Worm (Caenorhabditis elegans) whole organism, L1 larva: ENCODE data around the gene prp-40.

Experiments
- ets-5 ChIP-seq: fragments of 200-800 bp; sonication (Bioruptor generic); IDR thresholded peaks from 2 replicates; pipeline ENCODE4 v1.3.6; 2022; ENCODE audit warnings: missing genetic modification characterization, missing compliant biosample characterization
- mdl-1 ChIP-seq, 2 experiments: fragments of 150-350 bp; optimal IDR thresholded peaks; 2 replicates each; lab custom pipeline; 2014 to 2017; ENCODE audit warnings: missing biosample characterization in 2 of 2, missing genetic modification characterization in 2 of 2, inconsistent platforms in 1 of 2
- zag-1 ChIP-seq: fragments of 150-350 bp; optimal IDR thresholded peaks from 2 replicates; lab custom pipeline; 2014; ENCODE audit warnings: missing biosample characterization, missing genetic modification characterization

DNA sequence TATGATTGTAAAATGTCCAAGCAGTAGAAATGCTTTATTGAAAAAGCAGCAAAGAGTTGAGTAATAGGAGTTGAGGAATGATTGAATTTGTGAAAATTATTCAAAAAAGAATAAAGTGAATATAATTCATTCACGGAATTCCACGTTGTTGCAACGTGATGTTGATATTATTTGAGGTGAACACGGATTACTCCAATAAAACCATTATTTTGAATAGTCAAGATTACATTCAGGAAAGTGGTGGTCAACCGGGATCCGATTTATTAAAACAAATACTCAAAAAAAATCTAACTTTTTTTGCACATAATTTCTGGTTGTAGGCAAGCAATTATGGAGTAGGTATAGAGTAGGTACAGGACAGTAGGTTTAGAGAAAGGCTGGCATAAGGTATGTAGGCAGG, 36.5 kb upstream of the prp-40 start, which contains the start of gene bre-3:
- TF ChIP-seq zag-1: no peak
- no peak for TF ChIP-seq ets-5 (GFP tag; lab: Robert Waterston, UW)
- no peak for TF ChIP-seq mdl-1 (tag; optimal IDR thresholded peaks at IDR 0.05; lab: Kevin White, UChicago)
